Worm (Caenorhabditis elegans) whole organism, young adult: ENCODE measurements around the gene F08G2.4.

ENCODE experiments used
- B0019.2 ChIP-seq: fragments of 200-800 bp; sonication (Bioruptor generic); conservative IDR thresholded peaks from 2 replicates; pipeline ENCODE4 v1.3.6; 2022; ENCODE audit warnings: missing genetic modification reagents, missing genetic modification characterization, missing compliant biosample characterization
- B0035.1 ChIP-seq: sonication (generic microtip); optimal IDR thresholded peaks from 2 replicates; lab custom pipeline; 2016; ENCODE audit warnings: missing genetic modification characterization, mild to moderate bottlenecking, missing compliant biosample characterization, missing genotype, missing genetic modification reagents
- B0261.1 ChIP-seq: sonication (generic microtip); optimal IDR thresholded peaks from 2 replicates; lab custom pipeline; 2016; ENCODE audit warnings: mild to moderate bottlenecking, missing genetic modification characterization, moderate library complexity, missing compliant biosample characterization
- D2030.7 ChIP-seq: fragments of 200-800 bp; sonication (Bioruptor generic); IDR thresholded peaks from 2 replicates; pipeline ENCODE4 v1.3.6; 2022; ENCODE audit warnings: missing genetic modification reagents, missing genetic modification characterization, missing compliant biosample characterization
- F22D6.2 ChIP-seq: sonication (generic microtip); optimal IDR thresholded peaks from 2 replicates; lab custom pipeline; 2016; ENCODE audit warnings: mild to moderate bottlenecking, missing genetic modification characterization, missing compliant biosample characterization
- F23B12.7 ChIP-seq: sonication (generic microtip); optimal IDR thresholded peaks from 2 replicates; lab custom pipeline; 2017; ENCODE audit warnings: missing genetic modification characterization, mild to moderate bottlenecking, missing compliant biosample characterization, antibody characterized with exemption, moderate library complexity; ENCODE audit not compliant: insufficient read depth
- F37B4.10 ChIP-seq: fragments of 200-800 bp; sonication (Bioruptor generic); IDR thresholded peaks from 2 replicates; pipeline ENCODE4 v1.3.6; 2022; ENCODE audit warnings: missing genetic modification characterization, missing compliant biosample characterization
- F57C9.4 ChIP-seq: sonication (generic microtip); optimal IDR thresholded peaks from 2 replicates; lab custom pipeline; 2017; ENCODE audit warnings: mild to moderate bottlenecking, missing genetic modification characterization, missing compliant biosample characterization
- K12H6.12 ChIP-seq: fragments of 200-800 bp; sonication (Bioruptor generic); optimal IDR thresholded peaks from 2 replicates; lab custom pipeline; 2018; ENCODE audit warnings: mild to moderate bottlenecking, missing genetic modification characterization, missing compliant biosample characterization
- T07F8.4 ChIP-seq: sonication (generic microtip); optimal IDR thresholded peaks from 2 replicates; lab custom pipeline; 2016; ENCODE audit warnings: mild to moderate bottlenecking, missing genetic modification characterization, moderate library complexity, missing compliant biosample characterization
- Y53G8AR.9 ChIP-seq: fragments of 200-800 bp; sonication (Bioruptor generic); conservative IDR thresholded peaks from 2 replicates; pipeline ENCODE4 v1.3.6; 2022; ENCODE audit warnings: missing genetic modification reagents, missing genetic modification characterization, missing compliant biosample characterization
- Y95B8A.8 ChIP-seq: fragments of 200-800 bp; sonication (Bioruptor generic); IDR thresholded peaks from 2 replicates; pipeline ENCODE4 v1.3.6; 2022; ENCODE audit warnings: missing genetic modification reagents, missing genetic modification characterization, missing compliant biosample characterization
- akir-1 ChIP-seq: fragments of 200-800 bp; sonication (Bioruptor generic); optimal IDR thresholded peaks from 2 replicates; lab custom pipeline; 2018; ENCODE audit warnings: mild to moderate bottlenecking, missing genetic modification characterization, moderate library complexity, missing compliant biosample characterization
- aptf-3 ChIP-seq: fragments of 200-800 bp; sonication (Bioruptor generic); IDR thresholded peaks from 2 replicates; pipeline ENCODE4 v1.3.6; 2022; ENCODE audit warnings: missing genetic modification characterization, missing compliant biosample characterization
- attf-3 ChIP-seq: fragments of 200-800 bp; sonication (Bioruptor generic); conservative IDR thresholded peaks from 2 replicates; pipeline ENCODE4 v1.3.6; 2022; ENCODE audit warnings: missing genetic modification reagents, missing genetic modification characterization, missing compliant biosample characterization
- attf-6 ChIP-seq: fragments of 200-800 bp; sonication (Bioruptor generic); IDR thresholded peaks from 2 replicates; pipeline ENCODE4 v1.3.6; 2022; ENCODE audit warnings: missing genetic modification reagents, missing genetic modification characterization, missing compliant biosample characterization
- ccch-3 ChIP-seq: fragments of 200-800 bp; sonication (Bioruptor generic); optimal IDR thresholded peaks from 2 replicates; lab custom pipeline; 2018; ENCODE audit warnings: mild to moderate bottlenecking, missing genetic modification characterization, missing compliant biosample characterization
- cebp-2 ChIP-seq: fragments of 200-800 bp; sonication (Bioruptor generic); IDR thresholded peaks from 2 replicates; pipeline ENCODE4 v1.3.6; 2022; ENCODE audit warnings: missing genetic modification characterization, missing compliant biosample characterization
- ceh-100 ChIP-seq: fragments of 200-800 bp; sonication (Bioruptor generic); IDR thresholded peaks from 2 replicates; pipeline ENCODE4 v1.3.6; 2022; ENCODE audit warnings: missing genetic modification reagents, missing genetic modification characterization, missing compliant biosample characterization
- die-1 ChIP-seq: sonication (generic microtip); optimal IDR thresholded peaks from 2 replicates; lab custom pipeline; 2016; ENCODE audit warnings: missing genotype, mild to moderate bottlenecking, missing genetic modification characterization, missing compliant biosample characterization
- dox-1 ChIP-seq: fragments of 200-800 bp; sonication (Bioruptor generic); IDR thresholded peaks from 2 replicates; pipeline ENCODE4 v1.3.6; 2022; ENCODE audit warnings: missing genetic modification reagents, missing genetic modification characterization, missing compliant biosample characterization
- dpff-1 ChIP-seq: sonication (generic microtip); optimal IDR thresholded peaks from 2 replicates; lab custom pipeline; 2017; ENCODE audit warnings: mild to moderate bottlenecking, missing genetic modification characterization, missing compliant biosample characterization
- egl-18 ChIP-seq: fragments of 200-800 bp; sonication (Bioruptor generic); IDR thresholded peaks from 2 replicates; pipeline ENCODE4 v1.3.6; 2022; ENCODE audit warnings: missing genetic modification reagents, missing genetic modification characterization, missing compliant biosample characterization
- fkh-3 ChIP-seq: sonication (generic microtip); optimal IDR thresholded peaks from 2 replicates; lab custom pipeline; 2016; ENCODE audit warnings: mild to moderate bottlenecking, missing genetic modification characterization, missing compliant biosample characterization
- gei-17 ChIP-seq: fragments of 200-800 bp; sonication (Bioruptor generic); optimal IDR thresholded peaks from 2 replicates; lab custom pipeline; 2018; ENCODE audit warnings: mild to moderate bottlenecking, missing genetic modification characterization, missing compliant biosample characterization
- him-1 ChIP-seq: sonication (generic microtip); optimal IDR thresholded peaks from 2 replicates; lab custom pipeline; 2016; ENCODE audit warnings: missing genotype, missing genetic modification reagents, missing genetic modification characterization, missing compliant biosample characterization
- let-607 ChIP-seq, 2 experiments: fragments of 200-800 bp in 1 of 2; sonication (Bioruptor generic) in 1 of 2; sonication (generic microtip) in 1 of 2; optimal IDR thresholded peaks; 2 replicates each; lab custom pipeline; 2016 to 2018; ENCODE audit warnings: mild to moderate bottlenecking in 2 of 2, missing compliant biosample characterization in 2 of 2, missing genetic modification characterization in 2 of 2, moderate library complexity in 2 of 2, missing genotype in 1 of 2
- lin-26 ChIP-seq: fragments of 200-800 bp; sonication (Bioruptor generic); IDR thresholded peaks from 2 replicates; pipeline ENCODE4 v1.3.6; 2022; ENCODE audit warnings: missing genetic modification reagents, missing genetic modification characterization, missing compliant biosample characterization
- lin-35 ChIP-seq, 3 experiments: fragments of 150-350 bp in 2 of 3; sonication (generic microtip) in 1 of 3; optimal IDR thresholded peaks; 2 replicates each; lab custom pipeline; 2014 to 2018; ENCODE audit warnings: missing biosample characterization in 3 of 3, missing genetic modification characterization in 3 of 3, missing genetic modification reagents in 3 of 3
- lir-1 ChIP-seq: fragments of 200-800 bp; sonication (Bioruptor generic); conservative IDR thresholded peaks from 2 replicates; pipeline ENCODE4 v1.3.6; 2022; ENCODE audit warnings: missing genetic modification reagents, missing genetic modification characterization, missing compliant biosample characterization
- madf-6 ChIP-seq: fragments of 200-800 bp; sonication (Bioruptor generic); IDR thresholded peaks from 2 replicates; pipeline ENCODE4 v1.3.6; 2022; ENCODE audit warnings: missing genetic modification reagents, missing genetic modification characterization, missing compliant biosample characterization
- mel-28 ChIP-seq: sonication (generic microtip); optimal IDR thresholded peaks from 2 replicates; lab custom pipeline; 2016; ENCODE audit warnings: borderline replicate concordance, mild to moderate bottlenecking, missing genetic modification characterization, missing compliant biosample characterization
- nfya-2 ChIP-seq: fragments of 200-800 bp; sonication (Bioruptor generic); IDR thresholded peaks from 2 replicates; pipeline ENCODE4 v1.3.6; 2022; ENCODE audit warnings: missing genetic modification reagents, missing genetic modification characterization, missing compliant biosample characterization
- nfyb-1 ChIP-seq: fragments of 200-800 bp; sonication (Bioruptor generic); IDR thresholded peaks from 2 replicates; pipeline ENCODE4 v1.3.6; 2022; ENCODE audit warnings: missing genetic modification reagents, missing genetic modification characterization, missing compliant biosample characterization
- nhr-179 ChIP-seq: sonication (generic microtip); optimal IDR thresholded peaks from 2 replicates; lab custom pipeline; 2016; ENCODE audit warnings: mild to moderate bottlenecking, missing genetic modification characterization, missing compliant biosample characterization
- nhr-27 ChIP-seq: fragments of 200-800 bp; sonication (Bioruptor generic); optimal IDR thresholded peaks from 2 replicates; lab custom pipeline; 2018; ENCODE audit warnings: mild to moderate bottlenecking, missing genetic modification characterization, moderate library complexity, missing compliant biosample characterization
- nhr-80 ChIP-seq: sonication (generic microtip); optimal IDR thresholded peaks from 2 replicates; lab custom pipeline; 2016; ENCODE audit warnings: missing genetic modification characterization, missing compliant biosample characterization
- nhr-90 ChIP-seq: sonication (generic microtip); optimal IDR thresholded peaks from 2 replicates; lab custom pipeline; 2016; ENCODE audit warnings: missing genotype, mild to moderate bottlenecking, missing genetic modification characterization, missing compliant biosample characterization
- pha-4 ChIP-seq: fragments of 150-350 bp; sonication (generic microtip); optimal IDR thresholded peaks from 2 replicates; lab custom pipeline; 2014; ENCODE audit warnings: missing biosample characterization, missing genetic modification reagents, missing genetic modification characterization
- rcor-1 ChIP-seq: fragments of 200-800 bp; sonication (Bioruptor generic); IDR thresholded peaks from 2 replicates; pipeline ENCODE4 v1.3.6; 2022; ENCODE audit warnings: missing genetic modification reagents, missing genetic modification characterization, missing compliant biosample characterization
- repo-1 ChIP-seq: sonication (generic microtip); optimal IDR thresholded peaks from 2 replicates; lab custom pipeline; 2017; ENCODE audit warnings: mild to moderate bottlenecking, missing genetic modification characterization, missing compliant biosample characterization
- rpc-1 ChIP-seq, 2 experiments: fragments of 150-350 bp in 1 of 2; sonication (generic microtip) in 1 of 2; optimal IDR thresholded peaks; 2 replicates each; lab custom pipeline; 2014 to 2018; ENCODE audit warnings: missing biosample characterization in 1 of 2, missing genetic modification characterization in 1 of 2, missing genetic modification reagents in 1 of 2, missing genotype in 1 of 2
- sea-2 ChIP-seq: fragments of 200-800 bp; sonication (Bioruptor generic); IDR thresholded peaks from 2 replicates; pipeline ENCODE4 v1.3.6; 2022; ENCODE audit warnings: missing genetic modification characterization, missing compliant biosample characterization
- tbp1 ChIP-seq: fragments of 200-800 bp; sonication (Bioruptor generic); optimal IDR thresholded peaks from 2 replicates; lab custom pipeline; 2018; ENCODE audit warnings: mild to moderate bottlenecking, missing genetic modification characterization, missing compliant biosample characterization
- xnd-1 ChIP-seq: sonication (generic microtip); optimal IDR thresholded peaks from 2 replicates; lab custom pipeline; 2016; ENCODE audit warnings: missing genotype, missing genetic modification reagents, missing genetic modification characterization, missing compliant biosample characterization
- ztf-18 ChIP-seq: sonication (generic microtip); optimal IDR thresholded peaks from 2 replicates; lab custom pipeline; 2016; ENCODE audit warnings: missing genotype, mild to moderate bottlenecking, missing genetic modification characterization, missing compliant biosample characterization
- ztf-25 ChIP-seq: fragments of 200-800 bp; sonication (Bioruptor generic); IDR thresholded peaks from 2 replicates; pipeline ENCODE4 v1.3.6; 2022; ENCODE audit warnings: missing genetic modification reagents, missing genetic modification characterization, missing compliant biosample characterization

The F08G2.4 gene

DNA sequence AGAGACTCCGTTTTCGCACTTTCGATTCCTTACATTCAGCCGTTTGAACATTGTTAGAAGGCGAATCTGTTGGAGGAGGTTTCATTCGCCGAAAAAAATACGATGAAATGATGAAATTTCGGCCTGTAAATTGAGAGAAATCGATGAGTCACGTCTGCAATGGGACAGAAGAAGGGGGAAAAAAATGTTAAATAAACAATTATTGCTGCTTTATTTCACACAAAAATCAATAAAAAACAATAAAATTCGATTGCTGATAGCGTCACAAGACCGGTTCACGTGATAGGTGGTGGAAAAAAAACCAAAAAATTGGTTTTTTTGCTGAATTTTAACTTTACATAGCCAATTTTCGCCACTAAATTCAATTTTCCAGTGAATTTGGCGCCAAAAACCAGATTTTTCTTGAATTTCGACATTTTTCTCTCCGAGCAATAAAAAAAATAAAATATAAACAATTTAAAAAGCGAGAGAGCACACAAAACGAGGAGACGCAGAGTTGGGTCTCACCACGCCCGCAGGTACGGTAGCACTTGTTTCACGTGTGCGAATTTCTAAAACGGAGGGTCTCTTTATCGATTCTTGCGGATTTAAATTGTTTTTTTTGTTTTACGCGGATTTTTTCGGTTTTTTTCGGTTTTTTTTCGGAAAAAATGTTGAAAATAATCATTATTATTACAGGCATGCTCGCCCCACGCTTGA lies 41.9 kb downstream of the F08G2.4 start, which contains the start of the genes cup-14 and ndub-8 (continued):
- no peak for TF ChIP-seq cebp-2 (GFP tag; lab: Robert Waterston, UW)
- TF ChIP-seq tbp1 (GFP tag; lab: Kevin White, UChicago) = peak; percentile 67
- TF ChIP-seq nfyb-1 = peak; percentile 78
- peak; percentile 97 for TF ChIP-seq madf-6 (GFP tag; lab: Robert Waterston, UW)
- TF ChIP-seq lin-26 (GFP tag; lab: Robert Waterston, UW) = no peak
- peak; percentile 75 for TF ChIP-seq pha-4
- TF ChIP-seq gei-17 (GFP tag; lab: Kevin White, UChicago) = peak; percentile 9
- peak; percentile 93 for TF ChIP-seq Y53G8AR.9 (GFP tag; lab: Robert Waterston, UW)
- no peak for TF ChIP-seq fkh-3 (tag; lab: Kevin White, UChicago)
- TF ChIP-seq attf-6 (GFP tag; lab: Robert Waterston, UW) = peak; percentile 82
- TF ChIP-seq egl-18 (GFP tag; lab: Robert Waterston, UW) = no peak
- peak; percentile 45 for TF ChIP-seq ceh-100 (GFP tag; lab: Robert Waterston, UW)
- peak; percentile 71; the same call in 1 of the 2 replicates for TF ChIP-seq B0019.2 (GFP tag; lab: Robert Waterston, UW)
- peak; percentile 35 for TF ChIP-seq F23B12.7 (tag; lab: Kevin White, UChicago)
- TF ChIP-seq die-1 (tag; lab: Kevin White, UChicago) = no peak
- no peak for TF ChIP-seq F37B4.10 (GFP tag; lab: Robert Waterston, UW)
- TF ChIP-seq nhr-179 (tag; lab: Kevin White, UChicago) = no peak
- TF ChIP-seq let-607 (tag; optimal IDR thresholded peaks at IDR 0.05; lab: Kevin White, UChicago) = peak in 1 of 2 experiments; percentile 23
- peak; percentile 27 for TF ChIP-seq K12H6.12 (tag; lab: Kevin White, UChicago)
- TF ChIP-seq ztf-18 (tag; lab: Kevin White, UChicago) = peak; percentile 19
- peak; percentile 13 for TF ChIP-seq rpc-1 (optimal IDR thresholded peaks at IDR 0.05; lab: Kevin White, UChicago)
- TF ChIP-seq rpc-1 (tag; optimal IDR thresholded peaks at IDR 0.05; lab: Kevin White, UChicago) = no peak
- no peak for TF ChIP-seq ztf-25 (GFP tag; lab: Robert Waterston, UW)
- TF ChIP-seq akir-1 = no peak
- TF ChIP-seq mel-28 (tag; lab: Kevin White, UChicago) = no peak
- peak in 2 of 3 experiments; percentile 24 to 85 for TF ChIP-seq lin-35 (GFP tag; optimal IDR thresholded peaks at IDR 0.05; lab: Kevin White, UChicago)
- peak; percentile 51 for TF ChIP-seq lir-1 (GFP tag; lab: Robert Waterston, UW)
- no peak for TF ChIP-seq sea-2 (GFP tag; lab: Robert Waterston, UW)
- TF ChIP-seq B0035.1 = no peak
- TF ChIP-seq nhr-27 (tag; lab: Kevin White, UChicago) = no peak
- peak; percentile 21 for TF ChIP-seq repo-1 (tag; lab: Kevin White, UChicago)
- TF ChIP-seq dox-1 (GFP tag; lab: Robert Waterston, UW) = no peak; the same call in 1 of the 2 replicates
- TF ChIP-seq him-1 = peak; percentile 6
- no peak for TF ChIP-seq dpff-1 (tag; lab: Kevin White, UChicago)
- TF ChIP-seq rcor-1 (GFP tag; lab: Robert Waterston, UW) = peak; percentile 89
- peak; percentile 84 for TF ChIP-seq xnd-1 (tag; lab: Kevin White, UChicago)
- TF ChIP-seq F57C9.4 (tag; lab: Kevin White, UChicago) = no peak
- TF ChIP-seq B0261.1 = no peak
- TF ChIP-seq attf-3 (GFP tag; lab: Robert Waterston, UW) = no peak; the same call in 1 of the 2 replicates
- TF ChIP-seq ccch-3 = no peak
- no peak for TF ChIP-seq T07F8.4 (tag; lab: Kevin White, UChicago)
- peak; percentile 7 for TF ChIP-seq nhr-80 (tag; lab: Kevin White, UChicago)
- peak; percentile 87; the same call in 1 of the 2 replicates for TF ChIP-seq Y95B8A.8 (GFP tag; lab: Robert Waterston, UW)
- no peak for TF ChIP-seq nhr-90 (tag; lab: Kevin White, UChicago)
- TF ChIP-seq nfya-2 (GFP tag; lab: Robert Waterston, UW) = no peak
- TF ChIP-seq F22D6.2 (tag; lab: Kevin White, UChicago) = no peak
- TF ChIP-seq aptf-3 (GFP tag; lab: Robert Waterston, UW) = no peak
- peak; percentile 93 for TF ChIP-seq D2030.7
